Fruit fly (Drosophila melanogaster): ENCODE data around the gene Sarm.
A peak's percentile ranks its signal among the peaks of the same experiment; 100 is the strongest.

The Sarm gene

dm6 chr3L:8151727-8152199, 88.1 kb downstream of the Sarm start, which contains the start of gene CG13676 (continued):
- no peak for TF ChIP-seq maf-S (GFP tag; optimal IDR thresholded peaks at IDR 0.05)
- peak; percentile 58 for TF ChIP-seq CG12769 (tag; optimal IDR thresholded peaks at IDR 0.05)
- peak; percentile 91; the same call in 2 of the 4 replicates for TF ChIP-seq chinmo (GFP tag; IDR thresholded peaks at IDR 0.05; ENCODE audit: partially characterized antibody)
- TF ChIP-seq sd (tag; optimal IDR thresholded peaks at IDR 0.05) = peak; percentile 20
- TF ChIP-seq tll (GFP tag; optimal IDR thresholded peaks at IDR 0.05) = no peak
- TF ChIP-seq CG7745 (tag; optimal IDR thresholded peaks at IDR 0.05) = no peak
- no peak for TF ChIP-seq HmgZ (tag; optimal IDR thresholded peaks at IDR 0.05)
- no peak for TF ChIP-seq CG14014 (GFP tag; IDR thresholded peaks at IDR 0.05)
- TF ChIP-seq Gsc (GFP tag; IDR thresholded peaks at IDR 0.05) = no peak
- peak; percentile 24 for TF ChIP-seq sens (GFP tag)
- TF ChIP-seq vvl (GFP tag; IDR thresholded peaks at IDR 0.05) = 0 out of 2 replicates have a peak, but pooled peaks have one; percentile 41
- TF ChIP-seq hbn (GFP tag; IDR thresholded peaks at IDR 0.05; ENCODE audit: partially characterized antibody) = peak; percentile 34; the same call in 1 of the 2 replicates
- no peak for TF ChIP-seq CG42726 (GFP tag; IDR thresholded peaks at IDR 0.05; ENCODE audit: partially characterized antibody)
- TF ChIP-seq esg (GFP tag; conservative IDR thresholded peaks at IDR 0.05) = no peak
- TF ChIP-seq Aef1 (GFP tag; IDR thresholded peaks at IDR 0.05) = no peak
- TF ChIP-seq Adf1 (GFP tag; IDR thresholded peaks at IDR 0.05) = peak; percentile 45; the same call in 1 of the 2 replicates
- no peak for TF ChIP-seq lab (GFP tag; optimal IDR thresholded peaks at IDR 0.05)
- no peak for TF ChIP-seq CG11093 (GFP tag; IDR thresholded peaks at IDR 0.05)
- TF ChIP-seq CG9609 (GFP tag; optimal IDR thresholded peaks at IDR 0.05) = no peak
- TF ChIP-seq CG10274 (GFP tag; optimal IDR thresholded peaks at IDR 0.05) = no peak
- peak; percentile 59 to 78 for TF ChIP-seq Trl (optimal IDR thresholded peaks at IDR 0.05)
- TF ChIP-seq Trl (GFP tag; optimal IDR thresholded peaks at IDR 0.05) = no peak
- TF ChIP-seq CG34422 (GFP tag; IDR thresholded peaks at IDR 0.05) = 0 out of 3 replicates have a peak, but pooled peaks have one; percentile 27
- TF ChIP-seq ham (GFP tag; IDR thresholded peaks at IDR 0.05) = no peak
- 0 out of 3 replicates have a peak, but pooled peaks have one; percentile 8 for TF ChIP-seq row (GFP tag; IDR thresholded peaks at IDR 0.05)
- TF ChIP-seq knrl (GFP tag; IDR thresholded peaks at IDR 0.05; ENCODE audit: partially characterized antibody) = no peak
- TF ChIP-seq Deaf1 (tag; optimal IDR thresholded peaks at IDR 0.05) = peak; percentile 45
- TF ChIP-seq Dll (GFP tag; IDR thresholded peaks at IDR 0.05; ENCODE audit: partially characterized antibody) = 0 out of 4 replicates have a peak, but pooled peaks have one; percentile 16
- peak; percentile 13 for TF ChIP-seq ATbp (GFP tag; optimal IDR thresholded peaks at IDR 0.05)
- no peak for TF ChIP-seq ci (GFP tag; IDR thresholded peaks at IDR 0.05)
- no peak for TF ChIP-seq ac (GFP tag; optimal IDR thresholded peaks at IDR 0.05)
- TF ChIP-seq corto (GFP tag; optimal IDR thresholded peaks at IDR 0.05) = peak; percentile 66
- no peak for TF ChIP-seq sr (GFP tag; IDR thresholded peaks at IDR 0.05)
- TF ChIP-seq oc (tag; optimal IDR thresholded peaks at IDR 0.05) = peak; percentile 54
- no peak for TF ChIP-seq twi (tag; optimal IDR thresholded peaks at IDR 0.05)
- peak; percentile 44; the same call in 1 of the 2 replicates for TF ChIP-seq rib (GFP tag; IDR thresholded peaks at IDR 0.05)
- TF ChIP-seq cato (GFP tag; optimal IDR thresholded peaks at IDR 0.05; ENCODE audit: borderline replicate concordance) = no peak
- no peak for TF ChIP-seq CG7987 (GFP tag; optimal IDR thresholded peaks at IDR 0.05)
- no peak for TF ChIP-seq ranshi (GFP tag; IDR thresholded peaks at IDR 0.05)
- TF ChIP-seq yki (optimal IDR thresholded peaks at IDR 0.05) = no peak
- TF ChIP-seq Neu2 (GFP tag; optimal IDR thresholded peaks at IDR 0.05; ENCODE audit: borderline replicate concordance) = no peak
- TF ChIP-seq unc-4 (GFP tag; IDR thresholded peaks at IDR 0.05; ENCODE audit: partially characterized antibody) = 0 out of 2 replicates have a peak, but pooled peaks have one; percentile 26
- TF ChIP-seq bigmax (GFP tag; optimal IDR thresholded peaks at IDR 0.05) = no peak

All from whole organism, embryonic.